Fruit fly (Drosophila melanogaster): ENCODE data around the gene CG46412.
"Not testable (repeated sequence)": the region's sequence is repeated elsewhere in the genome, so short reads cannot be mapped to it uniquely, and the experiment has no call there.

Gene CG46412

dm6 chr3L:11599255-11599654 is 35.4 kb upstream of the CG46412 start:
- TF ChIP-seq CG7101 (tag; optimal IDR thresholded peaks at IDR 0.05) (peak; percentile 0), CG33017 (tag; optimal IDR thresholded peaks at IDR 0.05) (peak; percentile 48), CG11617 (GFP tag; optimal IDR thresholded peaks at IDR 0.05) (peak; percentile 33), cic (GFP tag; optimal IDR thresholded peaks at IDR 0.05) (no peak), CG5204 (GFP tag; optimal IDR thresholded peaks at IDR 0.05) (peak; percentile 14), tj (GFP tag; optimal IDR thresholded peaks at IDR 0.05) (peak; percentile 5), kay (GFP tag; ENCODE audit: borderline replicate concordance) (no peak), CG7045 (GFP tag; optimal IDR thresholded peaks at IDR 0.05) (peak; percentile 64)

dm6 chr3L:11596585-11597252 is 32.8 kb upstream of the CG46412 start, which contains the start of gene CG7368:
CG7368 (plus strand) TSS chr3L:11597202.
- no peak for TF ChIP-seq CG14711 (tag; optimal IDR thresholded peaks at IDR 0.05)
- no peak for TF ChIP-seq CG33017 (tag; optimal IDR thresholded peaks at IDR 0.05)

dm6 chr3L:11593778-11594177 is 29.9 kb upstream of the CG46412 start:
- TF ChIP-seq Mnt (GFP tag; optimal IDR thresholded peaks at IDR 0.05) (no peak), cic (GFP tag; optimal IDR thresholded peaks at IDR 0.05) (no peak), Clk (GFP tag; optimal IDR thresholded peaks at IDR 0.05) (no peak), CG11617 (GFP tag; optimal IDR thresholded peaks at IDR 0.05) (peak; percentile 22), kay (GFP tag; ENCODE audit: borderline replicate concordance) (no peak), CG12768 (GFP tag; optimal IDR thresholded peaks at IDR 0.05) (peak; percentile 62), Hr96 (GFP tag; optimal IDR thresholded peaks at IDR 0.05) (no peak), pad (GFP tag; optimal IDR thresholded peaks at IDR 0.05) (no peak), bab1 (GFP tag; optimal IDR thresholded peaks at IDR 0.05) (no peak), CG1620 (GFP tag; optimal IDR thresholded peaks at IDR 0.05) (no peak), CG33017 (tag; optimal IDR thresholded peaks at IDR 0.05) (peak; percentile 81), toe (GFP tag; optimal IDR thresholded peaks at IDR 0.05) (no peak), tj (GFP tag; optimal IDR thresholded peaks at IDR 0.05) (no peak), CG7101 (tag; optimal IDR thresholded peaks at IDR 0.05) (peak; percentile 35), CG7045 (GFP tag; optimal IDR thresholded peaks at IDR 0.05) (peak; percentile 66), cnc (optimal IDR thresholded peaks at IDR 0.05) (no peak), ovo (GFP tag; optimal IDR thresholded peaks at IDR 0.05) (no peak), Crg-1 (GFP tag; optimal IDR thresholded peaks at IDR 0.05) (no peak), CG5204 (GFP tag; optimal IDR thresholded peaks at IDR 0.05) (no peak), CG14711 (tag; optimal IDR thresholded peaks at IDR 0.05) (peak; percentile 9)

dm6 chr3L:11591803-11592202 is 27.9 kb upstream of the CG46412 start:
- TF ChIP-seq Hr96 (GFP tag; optimal IDR thresholded peaks at IDR 0.05) (no peak), cnc (optimal IDR thresholded peaks at IDR 0.05) (no peak), CG33017 (tag; optimal IDR thresholded peaks at IDR 0.05) (no peak), CG7101 (tag; optimal IDR thresholded peaks at IDR 0.05) (no peak)

dm6 chr3L:11591131-11591530 is 27.3 kb upstream of the CG46412 start, which contains the start of gene CG33268:
CG33268 (minus strand) TSS chr3L:11591231.
- no peak for TF ChIP-seq CG33017 (tag; optimal IDR thresholded peaks at IDR 0.05)
- no peak for TF ChIP-seq bab1 (GFP tag; optimal IDR thresholded peaks at IDR 0.05)
- no peak for TF ChIP-seq cic (GFP tag; optimal IDR thresholded peaks at IDR 0.05)
- no peak for TF ChIP-seq pad (GFP tag; optimal IDR thresholded peaks at IDR 0.05)

dm6 chr3L:11589395-11589794 is 25.5 kb upstream of the CG46412 start, which contains the start of gene CG7377:
CG7377 (plus strand) TSS chr3L:11589695.
- TF ChIP-seq Hr96 (GFP tag; optimal IDR thresholded peaks at IDR 0.05); ovo (GFP tag; optimal IDR thresholded peaks at IDR 0.05); CG7101 (tag; optimal IDR thresholded peaks at IDR 0.05): not testable (repeated sequence)

dm6 chr3L:11588594-11588993 is 24.7 kb upstream of the CG46412 start:
- TF ChIP-seq CG12768 (GFP tag; optimal IDR thresholded peaks at IDR 0.05) (no peak), CG5204 (GFP tag; optimal IDR thresholded peaks at IDR 0.05) (no peak), ovo (GFP tag; optimal IDR thresholded peaks at IDR 0.05) (no peak), CG7045 (GFP tag; optimal IDR thresholded peaks at IDR 0.05) (no peak), CG14711 (tag; optimal IDR thresholded peaks at IDR 0.05) (no peak), kay (GFP tag; ENCODE audit: borderline replicate concordance) (no peak), Crg-1 (GFP tag; optimal IDR thresholded peaks at IDR 0.05) (no peak), Clk (GFP tag; optimal IDR thresholded peaks at IDR 0.05) (no peak), cic (GFP tag; optimal IDR thresholded peaks at IDR 0.05) (no peak), toe (GFP tag; optimal IDR thresholded peaks at IDR 0.05) (no peak), cnc (optimal IDR thresholded peaks at IDR 0.05) (no peak), pad (GFP tag; optimal IDR thresholded peaks at IDR 0.05) (no peak), CG33017 (tag; optimal IDR thresholded peaks at IDR 0.05) (no peak), Hr96 (GFP tag; optimal IDR thresholded peaks at IDR 0.05) (no peak), tj (GFP tag; optimal IDR thresholded peaks at IDR 0.05) (no peak), CG11617 (GFP tag; optimal IDR thresholded peaks at IDR 0.05) (no peak), bab1 (GFP tag; optimal IDR thresholded peaks at IDR 0.05) (no peak), CG7101 (tag; optimal IDR thresholded peaks at IDR 0.05) (no peak)
